Fruit fly (Drosophila melanogaster) whole organism, prepupa: Measurements from ENCODE around the gene Ir94e.

Experiments
- Blimp-1 ChIP-seq: fragments of 200-800 bp; sonication (Bioruptor generic); optimal IDR thresholded peaks from 3 replicates; lab custom pipeline; 2017; ENCODE audit warnings: missing biosample characterization, missing genetic modification characterization, mild to moderate bottlenecking, moderate library complexity, missing genetic modification reagents
- CG10669 ChIP-seq: fragments of 200-800 bp; sonication (Bioruptor generic); optimal IDR thresholded peaks from 3 replicates; lab custom pipeline; 2018; ENCODE audit warnings: missing biosample characterization, mild to moderate bottlenecking, missing genetic modification characterization, moderate library complexity
- CG11762 ChIP-seq: fragments of 200-800 bp; sonication (Bioruptor generic); optimal IDR thresholded peaks from 3 replicates; lab custom pipeline; 2016; ENCODE audit warnings: missing biosample characterization, missing genetic modification characterization; ENCODE audit not compliant: insufficient read depth
- CG11902 ChIP-seq: fragments of 200-800 bp; sonication (Bioruptor generic); optimal IDR thresholded peaks from 3 replicates; lab custom pipeline; 2016; ENCODE audit warnings: missing biosample characterization, missing genetic modification characterization
- CG1621 ChIP-seq: fragments of 200-800 bp; sonication (Bioruptor generic); optimal IDR thresholded peaks from 3 replicates; lab custom pipeline; 2018; ENCODE audit warnings: missing biosample characterization, mild to moderate bottlenecking, missing genetic modification characterization
- CG16779 ChIP-seq: fragments of 200-800 bp; sonication (Bioruptor generic); optimal IDR thresholded peaks from 3 replicates; lab custom pipeline; 2017; ENCODE audit warnings: missing biosample characterization, mild to moderate bottlenecking, missing genetic modification characterization
- CG3032 ChIP-seq: fragments of 200-800 bp; optimal IDR thresholded peaks from 2 replicates; lab custom pipeline; 2019; ENCODE audit warnings: missing biosample characterization, mild to moderate bottlenecking, missing genetic modification characterization, moderate library complexity
- CG31627 ChIP-seq: fragments of 200-800 bp; sonication (Bioruptor generic); optimal IDR thresholded peaks from 3 replicates; lab custom pipeline; 2016; ENCODE audit warnings: missing biosample characterization, missing genetic modification characterization
- CG32006 ChIP-seq: fragments of 200-800 bp; sonication (Bioruptor generic); optimal IDR thresholded peaks from 3 replicates; lab custom pipeline; 2017; ENCODE audit warnings: missing biosample characterization, mild to moderate bottlenecking, missing genetic modification characterization
- CG34406 ChIP-seq: fragments of 200-800 bp; sonication (Bioruptor generic); optimal IDR thresholded peaks from 3 replicates; lab custom pipeline; 2016; ENCODE audit warnings: missing biosample characterization, missing genetic modification characterization
- CG3919 ChIP-seq: fragments of 200-800 bp; sonication (Bioruptor generic); optimal IDR thresholded peaks from 3 replicates; lab custom pipeline; 2016; ENCODE audit warnings: missing biosample characterization, missing genetic modification characterization
- CG4318 ChIP-seq: fragments of 200-800 bp; sonication (Bioruptor generic); optimal IDR thresholded peaks from 3 replicates; lab custom pipeline; 2017; ENCODE audit warnings: missing biosample characterization, mild to moderate bottlenecking, missing genetic modification characterization
- CG6163 ChIP-seq: fragments of 200-800 bp; sonication (Bioruptor generic); IDR thresholded peaks from 3 replicates; pipeline ENCODE4 v1.3.6; 2022; ENCODE audit warnings: missing biosample characterization, missing genetic modification characterization
- CG6276 ChIP-seq: fragments of 200-800 bp; sonication (Bioruptor generic); optimal IDR thresholded peaks from 2 replicates; lab custom pipeline; 2017; ENCODE audit warnings: missing biosample characterization, mild to moderate bottlenecking, missing genetic modification characterization
- CG6792 ChIP-seq: fragments of 200-800 bp; sonication (Bioruptor generic); optimal IDR thresholded peaks from 3 replicates; lab custom pipeline; 2016; ENCODE audit warnings: missing biosample characterization, missing genetic modification characterization
- CG6808 ChIP-seq: fragments of 200-800 bp; sonication (Bioruptor generic); optimal IDR thresholded peaks from 3 replicates; lab custom pipeline; 2017; ENCODE audit warnings: missing biosample characterization, missing genetic modification characterization, mild to moderate bottlenecking, moderate library complexity, missing genetic modification reagents
- CG6854 ChIP-seq: fragments of 200-800 bp; sonication (Bioruptor generic); optimal IDR thresholded peaks from 2 replicates; lab custom pipeline; 2017; ENCODE audit warnings: missing biosample characterization, mild to moderate bottlenecking, missing genetic modification characterization
- CG7368 ChIP-seq: fragments of 200-800 bp; sonication (Bioruptor generic); optimal IDR thresholded peaks from 3 replicates; lab custom pipeline; 2016; ENCODE audit warnings: missing biosample characterization, missing genetic modification characterization
- CG8119 ChIP-seq: fragments of 200-800 bp; sonication (Bioruptor generic); IDR thresholded peaks from 3 replicates; pipeline ENCODE4 v1.3.6; 2022; ENCODE audit warnings: missing biosample characterization, missing genetic modification characterization
- CG8319 ChIP-seq: fragments of 200-800 bp; sonication (Bioruptor generic); optimal IDR thresholded peaks from 3 replicates; lab custom pipeline; 2016; ENCODE audit warnings: missing biosample characterization, missing genetic modification characterization
- CG8632 ChIP-seq: fragments of 200-800 bp; sonication (Bioruptor generic); optimal IDR thresholded peaks from 3 replicates; lab custom pipeline; 2016; ENCODE audit warnings: missing biosample characterization, missing genetic modification characterization
- CG9139 ChIP-seq: fragments of 200-800 bp; sonication (Bioruptor generic); optimal IDR thresholded peaks from 3 replicates; lab custom pipeline; 2017; ENCODE audit warnings: missing biosample characterization, mild to moderate bottlenecking, missing genetic modification characterization
- Eip75B ChIP-seq: fragments of 200-800 bp; sonication (Bioruptor generic); optimal IDR thresholded peaks from 3 replicates; lab custom pipeline; 2016; ENCODE audit warnings: missing biosample characterization, missing genetic modification characterization
- Eip78C ChIP-seq: fragments of 200-800 bp; sonication (Bioruptor generic); peaks from one replicate; lab custom pipeline; 2016; ENCODE audit warnings: missing biosample characterization, missing genetic modification characterization
- Ets21C ChIP-seq: fragments of 200-800 bp; sonication (Bioruptor generic); optimal IDR thresholded peaks from 3 replicates; lab custom pipeline; 2016; ENCODE audit warnings: missing biosample characterization, missing genetic modification characterization
- Ets96B ChIP-seq: fragments of 200-800 bp; optimal IDR thresholded peaks from 2 replicates; lab custom pipeline; 2019; ENCODE audit warnings: missing biosample characterization, mild to moderate bottlenecking, missing genetic modification characterization, moderate library complexity
- Hr38 ChIP-seq: sonication (Bioruptor generic); optimal IDR thresholded peaks from 2 replicates; lab custom pipeline; 2016; ENCODE audit warnings: missing biosample characterization, missing genetic modification characterization
- Hr39 ChIP-seq: fragments of 200-800 bp; sonication (Bioruptor generic); optimal IDR thresholded peaks from 2 replicates; lab custom pipeline; 2016; ENCODE audit warnings: missing biosample characterization, missing genetic modification characterization
- Hr4 ChIP-seq: fragments of 200-800 bp; sonication (Bioruptor generic); optimal IDR thresholded peaks from 3 replicates; lab custom pipeline; 2016; ENCODE audit warnings: missing biosample characterization, missing genetic modification characterization
- Lpt ChIP-seq: fragments of 200-800 bp; sonication (Bioruptor generic); optimal IDR thresholded peaks from 3 replicates; lab custom pipeline; 2016; ENCODE audit warnings: missing biosample characterization, missing genetic modification characterization
- Met ChIP-seq: fragments of 200-800 bp; sonication (Bioruptor generic); optimal IDR thresholded peaks from 3 replicates; lab custom pipeline; 2016; ENCODE audit warnings: missing biosample characterization, missing genetic modification characterization
- OdsH ChIP-seq: fragments of 200-800 bp; sonication (Bioruptor generic); optimal IDR thresholded peaks from 3 replicates; lab custom pipeline; 2016; ENCODE audit warnings: missing biosample characterization, missing genetic modification characterization
- Smox ChIP-seq: fragments of 200-800 bp; sonication (Bioruptor generic); optimal IDR thresholded peaks from 3 replicates; lab custom pipeline; 2016; ENCODE audit warnings: missing biosample characterization, missing genetic modification characterization
- Sox102F ChIP-seq: fragments of 200-800 bp; sonication (Bioruptor generic); optimal IDR thresholded peaks from 2 replicates; lab custom pipeline; 2016; ENCODE audit warnings: missing biosample characterization, mild to moderate bottlenecking, missing genetic modification characterization
- Sox14 ChIP-seq: fragments of 200-800 bp; sonication (Bioruptor generic); optimal IDR thresholded peaks from 3 replicates; lab custom pipeline; 2016; ENCODE audit warnings: missing biosample characterization, missing genetic modification characterization
- Sox15 ChIP-seq: fragments of 200-800 bp; sonication (Bioruptor generic); optimal IDR thresholded peaks from 3 replicates; lab custom pipeline; 2016; ENCODE audit warnings: missing biosample characterization, missing genetic modification characterization
- achi ChIP-seq: fragments of 200-800 bp; sonication (Bioruptor generic); optimal IDR thresholded peaks from 3 replicates; lab custom pipeline; 2016; ENCODE audit warnings: missing biosample characterization, missing genetic modification characterization
- acj6 ChIP-seq: fragments of 200-800 bp; sonication (Bioruptor generic); optimal IDR thresholded peaks from 3 replicates; lab custom pipeline; 2016; ENCODE audit warnings: missing biosample characterization, missing genetic modification characterization
- cyc ChIP-seq: fragments of 200-800 bp; sonication (Bioruptor generic); optimal IDR thresholded peaks from 3 replicates; lab custom pipeline; 2016; ENCODE audit warnings: missing biosample characterization, missing genetic modification characterization
- dac ChIP-seq: fragments of 200-800 bp; sonication (Bioruptor generic); optimal IDR thresholded peaks from 2 replicates; lab custom pipeline; 2017; ENCODE audit warnings: missing biosample characterization, mild to moderate bottlenecking, missing genetic modification characterization
- dsx ChIP-seq: fragments of 200-800 bp; optimal IDR thresholded peaks from 3 replicates; lab custom pipeline; 2019; ENCODE audit warnings: missing biosample characterization, mild to moderate bottlenecking, missing genetic modification characterization, moderate library complexity; ENCODE audit not compliant: poor library complexity, severe bottlenecking
- eg ChIP-seq: fragments of 200-800 bp; sonication (Bioruptor generic); IDR thresholded peaks from 3 replicates; pipeline ENCODE4 v1.3.6; 2022; ENCODE audit warnings: missing biosample characterization, missing genetic modification characterization
- esn ChIP-seq: fragments of 200-800 bp; sonication (Bioruptor generic); optimal IDR thresholded peaks from 2 replicates; lab custom pipeline; 2016; ENCODE audit warnings: missing biosample characterization, mild to moderate bottlenecking, missing genetic modification characterization, moderate library complexity
- fd59A ChIP-seq: fragments of 200-800 bp; sonication (Bioruptor generic); optimal IDR thresholded peaks from 2 replicates; lab custom pipeline; 2017; ENCODE audit warnings: missing biosample characterization, mild to moderate bottlenecking, missing genetic modification characterization, missing genetic modification reagents
- fkh ChIP-seq: fragments of 200-800 bp; sonication (Bioruptor generic); optimal IDR thresholded peaks from 3 replicates; lab custom pipeline; 2017; ENCODE audit warnings: missing biosample characterization, mild to moderate bottlenecking, missing genetic modification characterization, moderate library complexity
- lz ChIP-seq: fragments of 200-800 bp; sonication (Bioruptor generic); optimal IDR thresholded peaks from 3 replicates; lab custom pipeline; 2016; ENCODE audit warnings: missing biosample characterization, missing genetic modification characterization
- net ChIP-seq: fragments of 200-800 bp; sonication (Bioruptor generic); optimal IDR thresholded peaks from 3 replicates; lab custom pipeline; 2016; ENCODE audit warnings: missing biosample characterization, missing genetic modification characterization
- pdm3 ChIP-seq: fragments of 200-800 bp; sonication (Bioruptor generic); optimal IDR thresholded peaks from 3 replicates; lab custom pipeline; 2016; ENCODE audit warnings: missing biosample characterization, missing genetic modification characterization
- spab ChIP-seq: fragments of 200-800 bp; sonication (Bioruptor generic); optimal IDR thresholded peaks from 2 replicates; lab custom pipeline; 2017; ENCODE audit warnings: missing biosample characterization, mild to moderate bottlenecking, missing genetic modification characterization, missing genetic modification reagents
- ss ChIP-seq, 2 experiments: fragments of 200-800 bp; sonication (Bioruptor generic); optimal IDR thresholded peaks; 2 replicates in 1 of 2; 3 replicates in 1 of 2; lab custom pipeline; 2017 to 2018; ENCODE audit warnings: mild to moderate bottlenecking in 2 of 2, missing biosample characterization in 2 of 2, missing genetic modification characterization in 2 of 2, moderate library complexity in 1 of 2
- svp ChIP-seq: fragments of 200-800 bp; sonication (Bioruptor generic); peaks from one replicate; lab custom pipeline; 2016; ENCODE audit warnings: missing biosample characterization, missing genetic modification characterization
- topi ChIP-seq: fragments of 200-800 bp; sonication (Bioruptor generic); optimal IDR thresholded peaks from 3 replicates; lab custom pipeline; 2016; ENCODE audit warnings: missing biosample characterization, missing genetic modification characterization
- vri ChIP-seq: fragments of 200-800 bp; sonication (Bioruptor generic); optimal IDR thresholded peaks from 3 replicates; lab custom pipeline; 2016; ENCODE audit warnings: missing biosample characterization, mild to moderate bottlenecking, missing genetic modification characterization

Gene Ir94e

dm6 chr3R:23398979-23399378 is 6.3 kb upstream of the Ir94e start:
- TF ChIP-seq Hr4 = peak; percentile 70
- no peak for TF ChIP-seq Sox14 (GFP tag; lab: Kevin White, UChicago)
- TF ChIP-seq CG8119 (GFP tag; lab: Robert Waterston, UW) = peak; percentile 73
- TF ChIP-seq lz (GFP tag; lab: Kevin White, UChicago) = no peak
- peak; percentile 59 for TF ChIP-seq CG32006
- no peak for TF ChIP-seq Ets21C (GFP tag; lab: Kevin White, UChicago)
- no peak for TF ChIP-seq CG3032 (tag; lab: Kevin White, UChicago)
- peak; percentile 30 for TF ChIP-seq CG6276
- TF ChIP-seq CG6163 (GFP tag; lab: Robert Waterston, UW) = peak; percentile 64; the same call in 2 of the 3 replicates
- no peak for TF ChIP-seq CG34406 (GFP tag; lab: Kevin White, UChicago)
- no peak for TF ChIP-seq dsx
- TF ChIP-seq Ets96B = no peak
- no peak for TF ChIP-seq vri (GFP tag; lab: Kevin White, UChicago)
- TF ChIP-seq Sox15 = no peak
- no peak for TF ChIP-seq Met (GFP tag; lab: Kevin White, UChicago)
- no peak for TF ChIP-seq fd59A
- TF ChIP-seq spab (GFP tag; lab: Kevin White, UChicago) = no peak
- no peak for TF ChIP-seq CG8632
- TF ChIP-seq svp (GFP tag; lab: Kevin White, UChicago) = no peak
- TF ChIP-seq pdm3 (GFP tag; lab: Kevin White, UChicago) = peak; percentile 15
- no peak for TF ChIP-seq CG6854 (GFP tag; lab: Kevin White, UChicago)
- TF ChIP-seq Lpt (GFP tag; lab: Kevin White, UChicago) = peak; percentile 6
- no peak for TF ChIP-seq CG16779
- TF ChIP-seq cyc (GFP tag; lab: Kevin White, UChicago) = no peak
- TF ChIP-seq acj6 (GFP tag; lab: Kevin White, UChicago) = peak; percentile 9
- TF ChIP-seq topi (GFP tag; lab: Kevin White, UChicago) = no peak
- peak; percentile 24 for TF ChIP-seq OdsH (GFP tag; lab: Kevin White, UChicago)
- no peak for TF ChIP-seq CG9139 (GFP tag; lab: Kevin White, UChicago)
- no peak for TF ChIP-seq CG10669 (GFP tag; lab: Kevin White, UChicago)
- TF ChIP-seq CG1621 (tag; lab: Kevin White, UChicago) = no peak
- TF ChIP-seq CG4318 = peak; percentile 11
- no peak for TF ChIP-seq CG11902 (GFP tag; lab: Kevin White, UChicago)
- no peak for TF ChIP-seq fkh (GFP tag; lab: Kevin White, UChicago)
- TF ChIP-seq eg = peak; percentile 83
- TF ChIP-seq Eip75B (GFP tag; lab: Kevin White, UChicago) = no peak
- no peak for TF ChIP-seq CG11762 (GFP tag; lab: Kevin White, UChicago)
- TF ChIP-seq Hr38 (GFP tag; lab: Kevin White, UChicago) = no peak
- no peak for TF ChIP-seq CG31627 (GFP tag; lab: Kevin White, UChicago)
- no peak for TF ChIP-seq CG6792 (GFP tag; lab: Kevin White, UChicago)
- TF ChIP-seq ss (GFP tag; optimal IDR thresholded peaks at IDR 0.05; lab: Kevin White, UChicago) = no peak
- no peak for TF ChIP-seq Blimp-1 (GFP tag; lab: Kevin White, UChicago)
- TF ChIP-seq Smox (GFP tag; lab: Kevin White, UChicago) = no peak
- no peak for TF ChIP-seq esn
- TF ChIP-seq CG3919 (GFP tag; lab: Kevin White, UChicago) = no peak
- no peak for TF ChIP-seq Sox102F (GFP tag; lab: Kevin White, UChicago)
- TF ChIP-seq Eip78C = peak; percentile 67
- TF ChIP-seq dac (GFP tag; lab: Kevin White, UChicago) = no peak
- no peak for TF ChIP-seq CG6808 (GFP tag; lab: Kevin White, UChicago)
- TF ChIP-seq achi (GFP tag; lab: Kevin White, UChicago) = no peak
- TF ChIP-seq CG7368 (GFP tag; lab: Kevin White, UChicago) = no peak
- TF ChIP-seq Hr39 (GFP tag; lab: Kevin White, UChicago) = peak; percentile 2
- TF ChIP-seq CG8319 (GFP tag; lab: Kevin White, UChicago) = no peak
- TF ChIP-seq net (GFP tag; lab: Kevin White, UChicago) = peak; percentile 3
